Fruit fly (Drosophila melanogaster) whole organism, embryonic: ENCODE data around the gene CG7985.

Experiments used
- Atf-2 ChIP-seq: fragments of 200-800 bp; sonication (Bioruptor generic); optimal IDR thresholded peaks from 2 replicates; lab custom pipeline; 2016; ENCODE audit warnings: missing biosample characterization, missing genetic modification characterization
- CG11456 ChIP-seq: fragments of 200-800 bp; sonication (Bioruptor generic); IDR thresholded peaks from 3 replicates; pipeline ENCODE4 v1.3.6; 2022; ENCODE audit warnings: missing biosample characterization, missing genetic modification characterization
- CG11695 ChIP-seq: fragments of 200-800 bp; sonication (Bioruptor generic); IDR thresholded peaks from 3 replicates; pipeline ENCODE4 v1.3.6; 2022; ENCODE audit warnings: missing biosample characterization, missing genetic modification characterization
- CG11723 ChIP-seq: fragments of 200-800 bp; sonication (Bioruptor generic); optimal IDR thresholded peaks from 2 replicates; lab custom pipeline; 2017; ENCODE audit warnings: missing biosample characterization, mild to moderate bottlenecking, missing genetic modification characterization
- CG12236 ChIP-seq: fragments of 200-800 bp; sonication (Bioruptor generic); optimal IDR thresholded peaks from 2 replicates; lab custom pipeline; 2016; ENCODE audit warnings: missing biosample characterization, missing genetic modification characterization
- CG14014 ChIP-seq: fragments of 200-800 bp; sonication (Bioruptor generic); IDR thresholded peaks from 2 replicates; pipeline ENCODE4 v1.3.6; 2022; ENCODE audit warnings: missing biosample characterization, missing genetic modification characterization
- CG14710 ChIP-seq: fragments of 200-800 bp; sonication (Bioruptor generic); optimal IDR thresholded peaks from 3 replicates; lab custom pipeline; 2019; ENCODE audit warnings: missing biosample characterization, mild to moderate bottlenecking, missing genetic modification characterization, moderate library complexity
- CG17328 ChIP-seq: fragments of 200-800 bp; sonication (Bioruptor generic); IDR thresholded peaks from 2 replicates; pipeline ENCODE4 v1.3.6; 2022; ENCODE audit warnings: missing biosample characterization, missing genetic modification characterization
- CG30403 ChIP-seq: fragments of 200-800 bp; sonication (Bioruptor generic); optimal IDR thresholded peaks from 3 replicates; lab custom pipeline; 2016; ENCODE audit warnings: missing biosample characterization, missing genetic modification characterization
- CG31441 ChIP-seq: fragments of 200-800 bp; sonication (Bioruptor generic); IDR thresholded peaks from 2 replicates; pipeline ENCODE4 v1.3.6; 2022; ENCODE audit warnings: missing biosample characterization, missing genetic modification characterization
- CG3407 ChIP-seq: fragments of 200-800 bp; sonication (Bioruptor generic); optimal IDR thresholded peaks from 2 replicates; lab custom pipeline; 2018; ENCODE audit warnings: missing biosample characterization, mild to moderate bottlenecking, missing genetic modification characterization
- CG34376 ChIP-seq: fragments of 200-800 bp; sonication (Bioruptor generic); optimal IDR thresholded peaks from 2 replicates; lab custom pipeline; 2018; ENCODE audit warnings: missing biosample characterization, mild to moderate bottlenecking, missing genetic modification characterization
- CG3995 ChIP-seq: fragments of 200-800 bp; sonication (Bioruptor generic); optimal IDR thresholded peaks from 3 replicates; lab custom pipeline; 2016; ENCODE audit warnings: missing biosample characterization, missing genetic modification characterization
- CG4820 ChIP-seq: fragments of 200-800 bp; sonication (Bioruptor generic); optimal IDR thresholded peaks from 3 replicates; lab custom pipeline; 2016; ENCODE audit warnings: missing biosample characterization, missing genetic modification characterization
- CG6654 ChIP-seq: fragments of 200-800 bp; sonication (Bioruptor generic); optimal IDR thresholded peaks from 2 replicates; lab custom pipeline; 2017; ENCODE audit warnings: missing biosample characterization, mild to moderate bottlenecking, missing genetic modification characterization
- CG6813 ChIP-seq: fragments of 200-800 bp; sonication (Bioruptor generic); optimal IDR thresholded peaks from 2 replicates; lab custom pipeline; 2017; ENCODE audit warnings: missing biosample characterization, missing genetic modification characterization, mild to moderate bottlenecking, moderate library complexity, missing genetic modification reagents
- CG9609 ChIP-seq: fragments of 200-800 bp; sonication (Bioruptor generic); optimal IDR thresholded peaks from 3 replicates; lab custom pipeline; 2016; ENCODE audit warnings: missing biosample characterization, missing genetic modification characterization
- D ChIP-seq, 2 experiments: fragments of 200-800 bp in 1 of 2; fragments of >200 bp in 1 of 2; sonication (Bioruptor generic) in 1 of 2; optimal IDR thresholded peaks; 2 replicates in 1 of 2; 3 replicates in 1 of 2; lab custom pipeline; 2017; ENCODE audit warnings: mild to moderate bottlenecking in 1 of 2, missing biosample characterization in 1 of 2, missing genetic modification characterization in 1 of 2, missing genetic modification reagents in 1 of 2
- Dip2 ChIP-seq: fragments of 200-800 bp; sonication (Bioruptor generic); IDR thresholded peaks from 2 replicates; pipeline ENCODE4 v1.3.6; 2022; ENCODE audit warnings: missing biosample characterization, missing genetic modification characterization
- Dref ChIP-seq: fragments of 200-800 bp; sonication (Bioruptor generic); IDR thresholded peaks from 2 replicates; pipeline ENCODE4 v1.3.6; 2022; ENCODE audit warnings: missing biosample characterization, missing genetic modification characterization
- HLH4C ChIP-seq: fragments of 200-800 bp; sonication (Bioruptor generic); IDR thresholded peaks from 3 replicates; pipeline ENCODE4 v1.3.6; 2022; ENCODE audit warnings: missing biosample characterization, missing genetic modification characterization; ENCODE audit not compliant: partially characterized antibody
- HLH54F ChIP-seq: fragments of 200-800 bp; sonication (Bioruptor generic); optimal IDR thresholded peaks from 3 replicates; lab custom pipeline; 2016; ENCODE audit warnings: missing biosample characterization, missing genetic modification characterization
- Hr3 ChIP-seq: fragments of 200-800 bp; sonication (Bioruptor generic); optimal IDR thresholded peaks from 3 replicates; lab custom pipeline; 2016; ENCODE audit warnings: missing biosample characterization, missing genetic modification characterization
- MTF-1 ChIP-seq: fragments of 200-800 bp; sonication (Bioruptor generic); optimal IDR thresholded peaks from 2 replicates; lab custom pipeline; 2018; ENCODE audit warnings: missing biosample characterization, mild to moderate bottlenecking, missing genetic modification characterization, borderline replicate concordance
- Nf-YC ChIP-seq: fragments of 200-800 bp; optimal IDR thresholded peaks from 3 replicates; lab custom pipeline; 2019; ENCODE audit warnings: missing biosample characterization, mild to moderate bottlenecking, missing genetic modification characterization, moderate library complexity
- Optix ChIP-seq: fragments of 200-800 bp; sonication (Bioruptor generic); IDR thresholded peaks from 3 replicates; pipeline ENCODE4 v1.3.6; 2022; ENCODE audit warnings: missing biosample characterization, missing genetic modification characterization
- Sox102F ChIP-seq: fragments of 200-800 bp; sonication (Bioruptor generic); optimal IDR thresholded peaks from 2 replicates; lab custom pipeline; 2018; ENCODE audit warnings: missing biosample characterization, mild to moderate bottlenecking, missing genetic modification characterization, moderate library complexity
- Sry-β ChIP-seq: fragments of 200-800 bp; sonication (Bioruptor generic); optimal IDR thresholded peaks from 2 replicates; lab custom pipeline; 2018; ENCODE audit warnings: missing biosample characterization, mild to moderate bottlenecking, missing genetic modification characterization, moderate library complexity
- ap ChIP-seq: fragments of 200-800 bp; sonication (Bioruptor generic); IDR thresholded peaks from 2 replicates; pipeline ENCODE4 v1.3.6; 2022; ENCODE audit warnings: missing biosample characterization, missing genetic modification characterization
- bigmax ChIP-seq: fragments of 200-800 bp; sonication (Bioruptor generic); optimal IDR thresholded peaks from 2 replicates; lab custom pipeline; 2018; ENCODE audit warnings: missing biosample characterization, mild to moderate bottlenecking, missing genetic modification characterization
- chinmo ChIP-seq: fragments of 200-800 bp; sonication (Bioruptor generic); IDR thresholded peaks from 4 replicates; pipeline ENCODE4 v1.3.6; 2022; ENCODE audit warnings: missing biosample characterization, missing genetic modification characterization; ENCODE audit not compliant: partially characterized antibody
- ci ChIP-seq: fragments of 200-800 bp; sonication (Bioruptor generic); IDR thresholded peaks from 3 replicates; pipeline ENCODE4 v1.3.6; 2022; ENCODE audit warnings: missing biosample characterization, missing genetic modification characterization
- dm ChIP-seq: fragments of 200-800 bp; sonication (Bioruptor generic); optimal IDR thresholded peaks from 3 replicates; lab custom pipeline; 2016; ENCODE audit warnings: missing biosample characterization, missing genetic modification characterization
- dpn ChIP-seq, 2 experiments: fragments of 200-800 bp; sonication (Bioruptor generic); optimal IDR thresholded peaks; 3 replicates each; lab custom pipeline; 2016; ENCODE audit warnings: missing biosample characterization in 2 of 2, missing genetic modification characterization in 2 of 2
- fd64A ChIP-seq: fragments of 200-800 bp; sonication (Bioruptor generic); optimal IDR thresholded peaks from 3 replicates; lab custom pipeline; 2018; ENCODE audit warnings: missing biosample characterization, mild to moderate bottlenecking, missing genetic modification characterization
- gcm ChIP-seq: fragments of 200-800 bp; sonication (Bioruptor generic); optimal IDR thresholded peaks from 2 replicates; lab custom pipeline; 2019; ENCODE audit warnings: missing biosample characterization, mild to moderate bottlenecking, missing genetic modification characterization, moderate library complexity
- grn ChIP-seq: fragments of 200-800 bp; sonication (Bioruptor generic); optimal IDR thresholded peaks from 3 replicates; lab custom pipeline; 2017; ENCODE audit warnings: missing biosample characterization, missing genetic modification characterization
- gsb ChIP-seq: fragments of 200-800 bp; sonication (Bioruptor generic); IDR thresholded peaks from 2 replicates; pipeline ENCODE4 v1.3.6; 2022; ENCODE audit warnings: missing biosample characterization, missing genetic modification characterization
- ham ChIP-seq: fragments of 200-800 bp; sonication (Bioruptor generic); IDR thresholded peaks from 2 replicates; pipeline ENCODE4 v1.3.6; 2022; ENCODE audit warnings: missing biosample characterization, missing genetic modification characterization
- jing ChIP-seq: fragments of 200-800 bp; sonication (Bioruptor generic); optimal IDR thresholded peaks from 2 replicates; lab custom pipeline; 2018; ENCODE audit warnings: missing biosample characterization, mild to moderate bottlenecking, missing genetic modification characterization
- kni ChIP-seq: fragments of 200-800 bp; sonication (Bioruptor generic); optimal IDR thresholded peaks from 3 replicates; lab custom pipeline; 2017; ENCODE audit warnings: mild to moderate bottlenecking, missing biosample characterization, missing genetic modification reagents, missing genetic modification characterization
- lab ChIP-seq: fragments of 200-800 bp; sonication (Bioruptor generic); optimal IDR thresholded peaks from 3 replicates; lab custom pipeline; 2017; ENCODE audit warnings: missing biosample characterization, missing genetic modification characterization, mild to moderate bottlenecking, moderate library complexity, missing genetic modification reagents
- oc ChIP-seq: fragments of 200-800 bp; sonication (Bioruptor generic); optimal IDR thresholded peaks from 2 replicates; lab custom pipeline; 2018; ENCODE audit warnings: missing biosample characterization, mild to moderate bottlenecking, missing genetic modification characterization, moderate library complexity
- pita ChIP-seq: fragments of 200-800 bp; sonication (Bioruptor generic); optimal IDR thresholded peaks from 2 replicates; lab custom pipeline; 2017; ENCODE audit warnings: missing biosample characterization, mild to moderate bottlenecking, missing genetic modification characterization
- pnt ChIP-seq: fragments of 200-800 bp; sonication (Bioruptor generic); optimal IDR thresholded peaks from 3 replicates; lab custom pipeline; 2016; ENCODE audit warnings: missing biosample characterization, missing genetic modification characterization
- run ChIP-seq: fragments of 200-800 bp; sonication (Bioruptor generic); optimal IDR thresholded peaks from 3 replicates; lab custom pipeline; 2018; ENCODE audit warnings: missing biosample characterization, mild to moderate bottlenecking, missing genetic modification characterization
- sna ChIP-seq: fragments of 200-800 bp; sonication (Bioruptor generic); IDR thresholded peaks from 2 replicates; pipeline ENCODE4 v1.3.6; 2022; ENCODE audit warnings: missing biosample characterization, missing genetic modification characterization; ENCODE audit not compliant: partially characterized antibody
- tup ChIP-seq: fragments of 200-800 bp; sonication (Bioruptor generic); optimal IDR thresholded peaks from 2 replicates; lab custom pipeline; 2016; ENCODE audit warnings: missing biosample characterization, mild to moderate bottlenecking, missing genetic modification characterization, moderate library complexity
- zen ChIP-seq: fragments of 200-800 bp; sonication (Bioruptor generic); optimal IDR thresholded peaks from 3 replicates; lab custom pipeline; 2018; ENCODE audit warnings: missing biosample characterization, mild to moderate bottlenecking, missing genetic modification characterization, moderate library complexity

Gene CG7985

DNA sequence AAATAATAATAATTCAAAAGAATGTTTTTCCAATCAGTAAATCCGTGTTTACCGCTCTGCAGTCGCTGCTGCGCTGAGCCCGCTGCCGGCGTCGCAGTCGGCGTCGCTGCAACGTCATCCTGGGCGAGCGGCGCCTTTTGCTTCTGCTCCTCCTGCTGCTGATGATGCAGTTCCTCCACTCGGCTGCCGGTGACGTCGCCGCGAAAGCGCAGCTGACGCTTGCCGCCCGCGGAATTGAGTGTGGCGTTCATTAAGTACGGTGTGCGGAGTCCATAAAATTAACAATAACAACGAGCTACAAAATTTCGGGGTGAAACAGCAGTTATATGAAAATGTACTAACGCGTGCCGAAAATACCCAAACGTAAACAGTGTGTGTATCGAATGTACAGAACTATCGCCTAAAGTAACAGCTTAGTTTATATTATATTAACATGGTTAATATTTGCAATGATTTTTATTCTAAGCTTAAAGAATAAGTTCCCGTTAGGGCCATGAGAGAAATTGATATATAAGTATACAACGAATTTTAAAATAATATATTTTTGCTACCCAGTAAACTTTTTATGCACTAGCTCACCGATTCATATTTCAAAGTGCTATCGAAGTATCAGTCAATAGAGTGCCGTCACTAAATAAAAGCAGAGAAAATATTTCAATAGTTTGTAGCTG lies 35.5 kb upstream of the CG7985 start, which contains the start of the genes CG7218 and Cbp20 (continued):
- TF ChIP-seq jing (GFP tag; lab: Kevin White, UChicago) = no peak
- TF ChIP-seq D (optimal IDR thresholded peaks at IDR 0.05; lab: Kevin White, UChicago) = no peak
- no peak for TF ChIP-seq D (GFP tag; optimal IDR thresholded peaks at IDR 0.05; lab: Kevin White, UChicago)
- TF ChIP-seq MTF-1 = peak; percentile 14
- peak; percentile 50 for TF ChIP-seq CG9609
- TF ChIP-seq sna (GFP tag; lab: Robert Waterston, UW) = peak; percentile 89
- TF ChIP-seq Dref (GFP tag; lab: Robert Waterston, UW) = peak; percentile 62
- peak; percentile 65 for TF ChIP-seq CG31441
- TF ChIP-seq CG11695 (GFP tag; lab: Robert Waterston, UW) = 0 out of 3 replicates have a peak, but pooled peaks have one; percentile 8
- no peak for TF ChIP-seq ham (GFP tag; lab: Robert Waterston, UW)
- peak; percentile 34 for TF ChIP-seq CG11723
- peak; percentile 67 for TF ChIP-seq CG34376 (GFP tag; lab: Kevin White, UChicago)
- TF ChIP-seq Dip2 (GFP tag; lab: Robert Waterston, UW) = no peak
- peak; percentile 19 for TF ChIP-seq kni (GFP tag; lab: Kevin White, UChicago)
- peak; percentile 57 for TF ChIP-seq HLH54F (GFP tag; lab: Kevin White, UChicago)
- peak; percentile 82 for TF ChIP-seq HLH4C (GFP tag; lab: Robert Waterston, UW)
- peak; percentile 82 for TF ChIP-seq CG14710 (tag; lab: Kevin White, UChicago)
- peak; percentile 43 for TF ChIP-seq tup (GFP tag; lab: Kevin White, UChicago)
- peak; percentile 16 for TF ChIP-seq zen (tag; lab: Kevin White, UChicago)
- no peak for TF ChIP-seq bigmax (GFP tag; lab: Kevin White, UChicago)
- TF ChIP-seq ci (GFP tag; lab: Robert Waterston, UW) = peak; percentile 78
- no peak for TF ChIP-seq grn (GFP tag; lab: Kevin White, UChicago)
- TF ChIP-seq CG6654 = no peak
- peak; percentile 45 for TF ChIP-seq dm (GFP tag; lab: Kevin White, UChicago)
- no peak for TF ChIP-seq gcm (GFP tag; lab: Kevin White, UChicago)
- peak; percentile 90 for TF ChIP-seq CG11456 (GFP tag; lab: Robert Waterston, UW)
- peak; percentile 65 for TF ChIP-seq CG17328 (GFP tag; lab: Robert Waterston, UW)
- peak; percentile 83; the same call in 2 of the 4 replicates for TF ChIP-seq chinmo (GFP tag; lab: Robert Waterston, UW)
- no peak for TF ChIP-seq pita (GFP tag; lab: Kevin White, UChicago)
- peak; percentile 97 for TF ChIP-seq CG3995 (GFP tag; lab: Kevin White, UChicago)
- peak; percentile 8 for TF ChIP-seq Atf-2 (GFP tag; lab: Kevin White, UChicago)
- peak; percentile 83 for TF ChIP-seq CG14014 (GFP tag; lab: Robert Waterston, UW)
- peak; percentile 56 for TF ChIP-seq Sox102F (GFP tag; lab: Kevin White, UChicago)
- TF ChIP-seq Optix (GFP tag; lab: Robert Waterston, UW) = no peak
- TF ChIP-seq Hr3 (GFP tag; lab: Kevin White, UChicago) = peak; percentile 76
- TF ChIP-seq CG4820 (GFP tag; lab: Kevin White, UChicago) = peak; percentile 57
- TF ChIP-seq Sry-β (GFP tag; lab: Kevin White, UChicago) = peak; percentile 27
- TF ChIP-seq CG12236 (GFP tag; lab: Kevin White, UChicago) = no peak
- TF ChIP-seq fd64A (GFP tag; lab: Kevin White, UChicago) = no peak
- no peak for TF ChIP-seq gsb (GFP tag; lab: Robert Waterston, UW)
- TF ChIP-seq oc (tag; lab: Kevin White, UChicago) = no peak
- TF ChIP-seq CG3407 = no peak
- TF ChIP-seq pnt = peak; percentile 21
- TF ChIP-seq dpn (GFP tag; optimal IDR thresholded peaks at IDR 0.05; lab: Kevin White, UChicago) = peak; percentile 63 to 82
- TF ChIP-seq lab (GFP tag; lab: Kevin White, UChicago) = peak; percentile 82
- no peak for TF ChIP-seq ap (GFP tag; lab: Robert Waterston, UW)
- no peak for TF ChIP-seq run (tag; lab: Kevin White, UChicago)
- TF ChIP-seq CG30403 (GFP tag; lab: Kevin White, UChicago) = peak; percentile 83
- TF ChIP-seq Nf-YC (tag; lab: Kevin White, UChicago) = peak; percentile 68
- peak; percentile 16 for TF ChIP-seq CG6813 (GFP tag; lab: Kevin White, UChicago)
